Worm (Caenorhabditis elegans) whole organism, mixed stage, embryonic: ENCODE measurements around the gene pals-31.

ENCODE experiments used
- M03D4.4 ChIP-seq: sonication (generic microtip); optimal IDR thresholded peaks from 2 replicates; lab custom pipeline; 2017; ENCODE audit warnings: mild to moderate bottlenecking, missing genetic modification characterization, missing compliant biosample characterization
- blmp-1 ChIP-seq: fragments of 150-350 bp; optimal IDR thresholded peaks from 2 replicates; lab custom pipeline; 2014; ENCODE audit warnings: missing biosample characterization, missing genetic modification characterization
- ceh-39 ChIP-seq: fragments of 150-350 bp; optimal IDR thresholded peaks from 2 replicates; lab custom pipeline; 2014; ENCODE audit warnings: missing biosample characterization, missing genetic modification characterization
- ceh-43 ChIP-seq: fragments of 200-800 bp; sonication (Bioruptor generic); optimal IDR thresholded peaks from 2 replicates; lab custom pipeline; 2018; ENCODE audit warnings: mild to moderate bottlenecking, missing genetic modification characterization, moderate library complexity, missing compliant biosample characterization
- elt-3 ChIP-seq: fragments of 150-350 bp; optimal IDR thresholded peaks from 2 replicates; lab custom pipeline; 2014; ENCODE audit warnings: missing biosample characterization, missing genetic modification characterization
- hlh-1 ChIP-seq: fragments of 150-350 bp; optimal IDR thresholded peaks from 2 replicates; lab custom pipeline; 2014; ENCODE audit warnings: missing biosample characterization, missing genetic modification reagents, missing genetic modification characterization
- lin-32 ChIP-seq: fragments of 200-800 bp; sonication (Bioruptor generic); optimal IDR thresholded peaks from 2 replicates; lab custom pipeline; 2018; ENCODE audit warnings: mild to moderate bottlenecking, missing genetic modification characterization, missing compliant biosample characterization
- lsy-2 ChIP-seq: fragments of 150-350 bp; optimal IDR thresholded peaks from 2 replicates; lab custom pipeline; 2014; ENCODE audit warnings: missing biosample characterization, missing genetic modification characterization
- mep-1 ChIP-seq: fragments of 150-350 bp; optimal IDR thresholded peaks from 2 replicates; lab custom pipeline; 2017; ENCODE audit warnings: missing biosample characterization, missing genetic modification reagents, missing genetic modification characterization, inconsistent platforms
- nhr-237 ChIP-seq: fragments of 150-350 bp; optimal IDR thresholded peaks from 2 replicates; lab custom pipeline; 2014; ENCODE audit warnings: missing biosample characterization, missing genetic modification characterization
- nhr-28 ChIP-seq: fragments of 150-350 bp; optimal IDR thresholded peaks from 2 replicates; lab custom pipeline; 2014; ENCODE audit warnings: missing biosample characterization, missing genetic modification characterization
- pha-4 ChIP-seq: fragments of 150-350 bp; optimal IDR thresholded peaks from 2 replicates; lab custom pipeline; 2018; ENCODE audit warnings: missing biosample characterization, missing genetic modification reagents, missing genetic modification characterization
- sem-2 ChIP-seq: fragments of 200-800 bp; sonication (Bioruptor generic); optimal IDR thresholded peaks from 2 replicates; lab custom pipeline; 2018; ENCODE audit warnings: mild to moderate bottlenecking, missing genetic modification characterization, missing compliant biosample characterization
- ztf-11 ChIP-seq: fragments of 150-350 bp; optimal IDR thresholded peaks from 2 replicates; lab custom pipeline; 2014; ENCODE audit warnings: missing biosample characterization, missing genetic modification characterization

DNA sequence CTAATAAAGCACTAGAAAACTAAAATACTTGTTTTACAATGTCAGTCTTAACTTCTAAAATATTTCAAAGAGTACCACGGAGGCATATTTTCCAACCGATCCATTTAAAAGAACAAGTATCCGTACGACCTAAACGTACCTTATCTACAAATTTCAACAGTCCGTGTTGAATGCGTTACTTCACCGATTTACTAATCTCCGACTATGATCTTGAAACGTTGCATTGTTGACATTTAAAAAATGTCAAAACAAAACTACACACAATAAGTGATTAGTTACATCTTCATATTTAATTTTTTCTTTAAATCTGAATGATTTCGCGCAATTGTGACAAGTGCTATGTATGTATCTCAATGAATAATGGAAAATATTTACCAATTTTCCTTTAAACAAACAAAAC is 38.6 kb upstream of the pals-31 start:
- no peak for TF ChIP-seq ceh-43
- TF ChIP-seq sem-2: no peak
- no peak for TF ChIP-seq nhr-28 (tag; lab: Kevin White, UChicago)
- TF ChIP-seq lsy-2 (tag; lab: Kevin White, UChicago): no peak
- no peak for TF ChIP-seq nhr-237 (tag; lab: Kevin White, UChicago)
- TF ChIP-seq pha-4 (tag; lab: Kevin White, UChicago): no peak
- no peak for TF ChIP-seq lin-32 (GFP tag; lab: Kevin White, UChicago)
- TF ChIP-seq ztf-11 (tag; lab: Kevin White, UChicago): no peak
- no peak for TF ChIP-seq elt-3
- no peak for TF ChIP-seq blmp-1 (tag; lab: Kevin White, UChicago)
- TF ChIP-seq ceh-39: no peak
- no peak for TF ChIP-seq M03D4.4
- TF ChIP-seq hlh-1 (tag; lab: Kevin White, UChicago): no peak
- TF ChIP-seq mep-1 (tag; lab: Kevin White, UChicago): no peak
